Worm (Caenorhabditis elegans): ENCODE measurements around the gene nlp-80.

- TF ChIP-seq ama-1 (optimal IDR thresholded peaks at IDR 0.05) (no peak), ceh-9 (tag; optimal IDR thresholded peaks at IDR 0.05) (no peak), snpc-4 (tag; optimal IDR thresholded peaks at IDR 0.05) (no peak)
These were observed 3.9 kb upstream of the nlp-80 start, which contains the start of gene T04C12.8 for ce11 chrV:11069277-11069676.

Measured in whole organism, L3 larva.